Fruit fly (Drosophila melanogaster) whole organism, embryonic: ENCODE results near the gene hll.

ENCODE experiments used
- Ada2b ChIP-seq: fragments of 200-800 bp; sonication (Bioruptor generic); IDR thresholded peaks from 2 replicates; pipeline ENCODE4 v1.3.6; 2022; ENCODE audit warnings: missing biosample characterization, missing genetic modification characterization
- Atf6 ChIP-seq: fragments of 200-800 bp; sonication (Bioruptor generic); IDR thresholded peaks from 2 replicates; pipeline ENCODE4 v1.3.6; 2022; ENCODE audit warnings: missing biosample characterization, missing genetic modification characterization
- BEAF-32 ChIP-seq: fragments of 200-800 bp; sonication (Bioruptor generic); optimal IDR thresholded peaks from 3 replicates; lab custom pipeline; 2017; ENCODE audit warnings: missing biosample characterization, missing genetic modification characterization, mild to moderate bottlenecking, moderate library complexity, missing genetic modification reagents
- BtbVII ChIP-seq: fragments of 200-800 bp; sonication (Bioruptor generic); optimal IDR thresholded peaks from 3 replicates; lab custom pipeline; 2017; ENCODE audit warnings: missing biosample characterization, mild to moderate bottlenecking, missing genetic modification characterization
- C15 ChIP-seq: fragments of 200-800 bp; sonication (Bioruptor generic); IDR thresholded peaks from 3 replicates; pipeline ENCODE4 v1.3.6; 2022; ENCODE audit warnings: missing biosample characterization, missing genetic modification characterization
- CG1024 ChIP-seq: fragments of 200-800 bp; sonication (Bioruptor generic); IDR thresholded peaks from 2 replicates; pipeline ENCODE4 v1.3.6; 2022; ENCODE audit warnings: missing biosample characterization, missing genetic modification characterization
- CG14860 ChIP-seq: fragments of 200-800 bp; sonication (Bioruptor generic); IDR thresholded peaks from 3 replicates; pipeline ENCODE4 v1.3.6; 2022; ENCODE audit warnings: missing biosample characterization, missing genetic modification characterization; ENCODE audit not compliant: partially characterized antibody
- CG1529 ChIP-seq: fragments of 200-800 bp; sonication (Bioruptor generic); optimal IDR thresholded peaks from 3 replicates; lab custom pipeline; 2018; ENCODE audit warnings: missing biosample characterization, missing genetic modification characterization
- CG15479 ChIP-seq: fragments of 200-800 bp; sonication (Bioruptor generic); optimal IDR thresholded peaks from 3 replicates; lab custom pipeline; 2019; ENCODE audit warnings: missing biosample characterization, mild to moderate bottlenecking, missing genetic modification characterization, moderate library complexity
- CG16779 ChIP-seq: fragments of 200-800 bp; sonication (Bioruptor generic); IDR thresholded peaks from 2 replicates; pipeline ENCODE4 v1.3.6; 2022; ENCODE audit warnings: missing biosample characterization, missing genetic modification characterization
- CG17361 ChIP-seq: fragments of 200-800 bp; sonication (Bioruptor generic); IDR thresholded peaks from 3 replicates; pipeline ENCODE4 v1.3.6; 2022; ENCODE audit warnings: missing biosample characterization, missing genetic modification characterization
- CG31388 ChIP-seq: fragments of 200-800 bp; sonication (Bioruptor generic); optimal IDR thresholded peaks from 2 replicates; lab custom pipeline; 2016; ENCODE audit warnings: missing biosample characterization, missing genetic modification characterization
- CG6689 ChIP-seq: fragments of 200-800 bp; sonication (Bioruptor generic); IDR thresholded peaks from 2 replicates; pipeline ENCODE4 v1.3.6; 2022; ENCODE audit warnings: missing biosample characterization, missing genetic modification characterization
- CG7786 ChIP-seq: fragments of 200-800 bp; sonication (Bioruptor generic); optimal IDR thresholded peaks from 2 replicates; lab custom pipeline; 2016; ENCODE audit warnings: missing biosample characterization, missing genetic modification characterization
- CG7928 ChIP-seq: fragments of 200-800 bp; sonication (Bioruptor generic); optimal IDR thresholded peaks from 2 replicates; lab custom pipeline; 2017; ENCODE audit warnings: missing biosample characterization, mild to moderate bottlenecking, missing genetic modification characterization
- CG7987 ChIP-seq: fragments of 200-800 bp; sonication (Bioruptor generic); optimal IDR thresholded peaks from 2 replicates; lab custom pipeline; 2018; ENCODE audit warnings: missing biosample characterization, mild to moderate bottlenecking, missing genetic modification characterization, moderate library complexity
- CG8765 ChIP-seq: fragments of 200-800 bp; sonication (Bioruptor generic); IDR thresholded peaks from 2 replicates; pipeline ENCODE4 v1.3.6; 2022; ENCODE audit warnings: missing biosample characterization, missing genetic modification characterization
- CTCF ChIP-seq: fragments of 200-800 bp; sonication (Bioruptor generic); optimal IDR thresholded peaks from 2 replicates; lab custom pipeline; 2017; ENCODE audit warnings: missing biosample characterization, mild to moderate bottlenecking, missing genetic modification characterization, moderate library complexity
- Chrac-16 ChIP-seq: fragments of 200-800 bp; sonication (Bioruptor generic); optimal IDR thresholded peaks from 3 replicates; lab custom pipeline; 2016; ENCODE audit warnings: missing biosample characterization, missing genetic modification characterization
- CoRest ChIP-seq: fragments of 200-800 bp; sonication (Bioruptor generic); optimal IDR thresholded peaks from 3 replicates; lab custom pipeline; 2018; ENCODE audit warnings: missing biosample characterization, mild to moderate bottlenecking, missing genetic modification characterization, moderate library complexity
- Doc3 ChIP-seq: fragments of 200-800 bp; sonication (Bioruptor generic); IDR thresholded peaks from 3 replicates; pipeline ENCODE4 v1.3.6; 2022; ENCODE audit warnings: missing biosample characterization, missing genetic modification characterization; ENCODE audit not compliant: partially characterized antibody
- Dref ChIP-seq: fragments of 200-800 bp; sonication (Bioruptor generic); IDR thresholded peaks from 2 replicates; pipeline ENCODE4 v1.3.6; 2022; ENCODE audit warnings: missing biosample characterization, missing genetic modification characterization
- ERR ChIP-seq: fragments of 200-800 bp; sonication (Bioruptor generic); optimal IDR thresholded peaks from 2 replicates; lab custom pipeline; 2016; ENCODE audit warnings: missing biosample characterization, missing genetic modification characterization
- Lpt ChIP-seq: fragments of >200 bp; optimal IDR thresholded peaks from 2 replicates; lab custom pipeline; 2018; ENCODE audit warnings: missing biosample characterization, missing genetic modification characterization
- Mrtf ChIP-seq: fragments of 200-800 bp; sonication (Bioruptor generic); IDR thresholded peaks from 3 replicates; pipeline ENCODE4 v1.3.6; 2022; ENCODE audit warnings: missing biosample characterization, missing genetic modification characterization
- NC2β ChIP-seq: fragments of 200-800 bp; sonication (Bioruptor generic); optimal IDR thresholded peaks from 2 replicates; lab custom pipeline; 2016; ENCODE audit warnings: missing biosample characterization, missing genetic modification characterization
- Nf-YB ChIP-seq: fragments of 200-800 bp; sonication (Bioruptor generic); optimal IDR thresholded peaks from 3 replicates; lab custom pipeline; 2019; ENCODE audit warnings: missing biosample characterization, mild to moderate bottlenecking, missing genetic modification characterization, moderate library complexity
- NfI ChIP-seq: fragments of 200-800 bp; sonication (Bioruptor generic); optimal IDR thresholded peaks from 3 replicates; lab custom pipeline; 2018; ENCODE audit warnings: missing biosample characterization, mild to moderate bottlenecking, missing genetic modification characterization, moderate library complexity
- Oli ChIP-seq: fragments of 200-800 bp; sonication (Bioruptor generic); optimal IDR thresholded peaks from 2 replicates; lab custom pipeline; 2018; ENCODE audit warnings: missing biosample characterization, mild to moderate bottlenecking, missing genetic modification characterization, moderate library complexity
- Optix ChIP-seq: fragments of 200-800 bp; sonication (Bioruptor generic); IDR thresholded peaks from 3 replicates; pipeline ENCODE4 v1.3.6; 2022; ENCODE audit warnings: missing biosample characterization, missing genetic modification characterization
- Spps ChIP-seq: fragments of 200-800 bp; sonication (Bioruptor generic); optimal IDR thresholded peaks from 2 replicates; lab custom pipeline; 2018; ENCODE audit warnings: missing biosample characterization, mild to moderate bottlenecking, missing genetic modification characterization
- TFAM ChIP-seq: fragments of 200-800 bp; sonication (Bioruptor generic); optimal IDR thresholded peaks from 2 replicates; lab custom pipeline; 2017; ENCODE audit warnings: missing biosample characterization, missing genetic modification characterization, inconsistent platforms
- ac ChIP-seq: fragments of 200-800 bp; sonication (Bioruptor generic); optimal IDR thresholded peaks from 3 replicates; lab custom pipeline; 2017; ENCODE audit warnings: missing biosample characterization, mild to moderate bottlenecking, missing genetic modification characterization
- ara ChIP-seq: fragments of 200-800 bp; sonication (Bioruptor generic); IDR thresholded peaks from 2 replicates; pipeline ENCODE4 v1.3.6; 2022; ENCODE audit warnings: missing biosample characterization, missing genetic modification characterization
- bowl ChIP-seq: fragments of 200-800 bp; sonication (Bioruptor generic); IDR thresholded peaks from 2 replicates; pipeline ENCODE4 v1.3.6; 2022; ENCODE audit warnings: missing biosample characterization, missing genetic modification characterization
- br ChIP-seq: fragments of >200 bp; optimal IDR thresholded peaks from 2 replicates; lab custom pipeline; 2017
- cad ChIP-seq: fragments of >200 bp; optimal IDR thresholded peaks from 2 replicates; lab custom pipeline; 2017; ENCODE audit warnings: missing biosample characterization, missing genetic modification characterization
- crol ChIP-seq: fragments of 200-800 bp; sonication (Bioruptor generic); IDR thresholded peaks from 2 replicates; pipeline ENCODE4 v1.3.6; 2022; ENCODE audit warnings: missing biosample characterization, missing genetic modification characterization
- eve ChIP-seq, 2 experiments: fragments of >200 bp; optimal IDR thresholded peaks; 2 replicates each; lab custom pipeline; 2017; ENCODE audit warnings: missing biosample characterization in 2 of 2, missing genetic modification characterization in 2 of 2
- jigr1 ChIP-seq: fragments of 200-800 bp; sonication (Bioruptor generic); IDR thresholded peaks from 3 replicates; pipeline ENCODE4 v1.3.6; 2022; ENCODE audit warnings: missing biosample characterization, missing genetic modification characterization
- klu ChIP-seq: fragments of 200-800 bp; sonication (Bioruptor generic); IDR thresholded peaks from 2 replicates; pipeline ENCODE4 v1.3.6; 2022; ENCODE audit warnings: missing biosample characterization, missing genetic modification characterization
- nmo ChIP-seq: fragments of 200-800 bp; sonication (Bioruptor generic); optimal IDR thresholded peaks from 2 replicates; lab custom pipeline; 2018; ENCODE audit warnings: missing biosample characterization, mild to moderate bottlenecking, missing genetic modification characterization, moderate library complexity
- pb ChIP-seq: fragments of 200-800 bp; sonication (Bioruptor generic); optimal IDR thresholded peaks from 3 replicates; lab custom pipeline; 2016; ENCODE audit warnings: missing biosample characterization, missing genetic modification characterization
- ranshi ChIP-seq: fragments of 200-800 bp; sonication (Bioruptor generic); IDR thresholded peaks from 2 replicates; pipeline ENCODE4 v1.3.6; 2022; ENCODE audit warnings: missing biosample characterization, missing genetic modification characterization
- so ChIP-seq: fragments of 200-800 bp; sonication (Bioruptor generic); IDR thresholded peaks from 3 replicates; pipeline ENCODE4 v1.3.6; 2022; ENCODE audit warnings: missing biosample characterization, missing genetic modification characterization
- stc ChIP-seq: fragments of 200-800 bp; sonication (Bioruptor generic); IDR thresholded peaks from 2 replicates; pipeline ENCODE4 v1.3.6; 2022; ENCODE audit warnings: missing biosample characterization, missing genetic modification characterization
- stwl ChIP-seq: fragments of 200-800 bp; sonication (Bioruptor generic); optimal IDR thresholded peaks from 3 replicates; lab custom pipeline; 2018; ENCODE audit warnings: missing biosample characterization, mild to moderate bottlenecking, missing genetic modification characterization, moderate library complexity
- tin ChIP-seq: fragments of 200-800 bp; sonication (Bioruptor generic); optimal IDR thresholded peaks from 3 replicates; lab custom pipeline; 2016; ENCODE audit warnings: missing biosample characterization, missing genetic modification characterization
- unpg ChIP-seq: fragments of 200-800 bp; sonication (Bioruptor generic); optimal IDR thresholded peaks from 3 replicates; lab custom pipeline; 2018; ENCODE audit warnings: missing biosample characterization, mild to moderate bottlenecking, missing genetic modification characterization, moderate library complexity
- vfl ChIP-seq: fragments of 200-800 bp; sonication (Bioruptor generic); optimal IDR thresholded peaks from 2 replicates; lab custom pipeline; 2016; ENCODE audit warnings: missing biosample characterization, missing genetic modification characterization
- zen ChIP-seq: fragments of 200-800 bp; sonication (Bioruptor generic); optimal IDR thresholded peaks from 3 replicates; lab custom pipeline; 2018; ENCODE audit warnings: missing biosample characterization, mild to moderate bottlenecking, missing genetic modification characterization, moderate library complexity
- zen2 ChIP-seq: fragments of 200-800 bp; sonication (Bioruptor generic); IDR thresholded peaks from 3 replicates; pipeline ENCODE4 v1.3.6; 2022; ENCODE audit warnings: missing biosample characterization, missing genetic modification characterization; ENCODE audit not compliant: partially characterized antibody

The hll gene

DNA sequence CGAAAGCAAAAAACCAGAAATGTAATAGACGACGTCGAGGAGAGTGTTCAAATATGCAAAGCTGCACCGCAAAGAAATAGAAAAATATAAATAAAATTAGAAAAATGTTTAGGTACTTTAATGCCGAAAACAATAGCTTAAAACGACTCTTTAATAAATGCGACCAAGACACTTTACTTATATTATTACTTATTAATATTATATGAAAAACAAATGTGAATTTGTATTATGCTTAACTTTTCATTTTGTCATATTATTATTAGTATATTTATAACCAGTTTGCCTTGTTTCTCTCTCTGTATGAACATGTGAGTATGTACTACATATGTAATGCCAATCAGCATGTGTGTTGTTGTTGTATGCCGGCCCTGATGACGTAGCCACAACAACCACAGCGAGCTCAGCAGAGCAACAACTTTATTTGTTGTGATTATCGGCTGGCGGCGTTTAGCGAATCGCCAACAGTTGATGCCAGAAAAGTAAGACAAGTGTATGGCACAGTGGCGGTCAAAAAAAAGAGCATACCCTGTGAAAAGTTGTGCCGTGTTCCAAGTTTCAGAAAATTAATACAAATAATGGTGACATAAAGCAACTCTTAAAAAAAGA, 4.6 kb upstream of the hll start (continued):
- TF ChIP-seq klu (GFP tag; lab: Robert Waterston, UW) (peak; percentile 91), so (GFP tag; lab: Robert Waterston, UW) (peak; percentile 89), bowl (GFP tag; lab: Robert Waterston, UW) (0 out of 2 replicates have a peak, but pooled peaks have one; percentile 65), Dref (GFP tag; lab: Robert Waterston, UW) (no peak), Ada2b (GFP tag; lab: Robert Waterston, UW) (peak; percentile 87), stwl (tag; lab: Kevin White, UChicago) (peak; percentile 14), BEAF-32 (GFP tag; lab: Kevin White, UChicago) (no peak), CG14860 (GFP tag; lab: Robert Waterston, UW) (no peak), CG1024 (GFP tag; lab: Robert Waterston, UW) (peak; percentile 42; the same call in 1 of the 2 replicates), CG7928 (GFP tag; lab: Kevin White, UChicago) (peak; percentile 61), Chrac-16 (GFP tag; lab: Kevin White, UChicago) (peak; percentile 61), Doc3 (no peak), vfl (no peak), CTCF (GFP tag; lab: Kevin White, UChicago) (peak; percentile 44), Nf-YB (GFP tag; lab: Kevin White, UChicago) (peak; percentile 88), Lpt (no peak), zen2 (GFP tag; lab: Robert Waterston, UW) (no peak), Optix (GFP tag; lab: Robert Waterston, UW) (peak; percentile 59; the same call in 2 of the 3 replicates), crol (GFP tag; lab: Robert Waterston, UW) (no peak), jigr1 (GFP tag; lab: Robert Waterston, UW) (peak; percentile 76), NC2β (GFP tag; lab: Kevin White, UChicago) (no peak), eve (GFP tag; optimal IDR thresholded peaks at IDR 0.05; lab: Kevin White, UChicago) (peak in 1 of 2 experiments; percentile 58), NfI (peak; percentile 93), Mrtf (peak; percentile 88), ac (GFP tag; lab: Kevin White, UChicago) (peak; percentile 56), Oli (tag; lab: Kevin White, UChicago) (peak; percentile 96), BtbVII (peak; percentile 97), unpg (GFP tag; lab: Kevin White, UChicago) (peak; percentile 97), TFAM (GFP tag; lab: Kevin White, UChicago) (no peak), cad (GFP tag; lab: Kevin White, UChicago) (no peak), stc (GFP tag; lab: Robert Waterston, UW) (peak; percentile 93), CG16779 (GFP tag; lab: Robert Waterston, UW) (no peak), CG1529 (GFP tag; lab: Kevin White, UChicago) (peak; percentile 86), nmo (GFP tag; lab: Kevin White, UChicago) (peak; percentile 98), CG31388 (GFP tag; lab: Kevin White, UChicago) (peak; percentile 20), CG7786 (GFP tag; lab: Kevin White, UChicago) (peak; percentile 7), CG6689 (GFP tag; lab: Robert Waterston, UW) (peak; percentile 96), ranshi (peak; percentile 94), pb (GFP tag; lab: Kevin White, UChicago) (no peak), ara (GFP tag; lab: Robert Waterston, UW) (peak; percentile 89), zen (peak; percentile 92), ERR (peak; percentile 10), Atf6 (GFP tag; lab: Robert Waterston, UW) (peak; percentile 93), CG15479 (GFP tag; lab: Kevin White, UChicago) (no peak), C15 (GFP tag; lab: Robert Waterston, UW) (peak; percentile 79), CG17361 (GFP tag; lab: Robert Waterston, UW) (peak; percentile 99), CoRest (tag; lab: Kevin White, UChicago) (peak; percentile 98), CG7987 (GFP tag; lab: Kevin White, UChicago) (peak; percentile 60), tin (GFP tag; lab: Kevin White, UChicago) (peak; percentile 49), br (lab: Kevin White, UChicago) (no peak), CG8765 (no peak; the same call in 1 of the 2 replicates), Spps (tag; lab: Kevin White, UChicago) (peak; percentile 91)
